Worm (Caenorhabditis elegans) whole organism, L2 larva: Measurements from ENCODE around the gene F13D11.3.

Source experiments
- C34F6.9 ChIP-seq: fragments of 150-350 bp; optimal IDR thresholded peaks from 2 replicates; lab custom pipeline; 2014; ENCODE audit warnings: missing biosample characterization, missing genetic modification characterization
- F13H6.1 ChIP-seq: sonication (generic microtip); optimal IDR thresholded peaks from 2 replicates; lab custom pipeline; 2016; ENCODE audit warnings: missing genetic modification characterization, missing compliant biosample characterization
- R02D3.7 ChIP-seq: fragments of 150-350 bp; optimal IDR thresholded peaks from 2 replicates; lab custom pipeline; 2014; ENCODE audit warnings: missing biosample characterization, missing genetic modification characterization
- Y55F3AM.14 ChIP-seq: fragments of 200-800 bp; sonication (Bioruptor generic); optimal IDR thresholded peaks from 2 replicates; lab custom pipeline; 2018; ENCODE audit warnings: mild to moderate bottlenecking, missing genetic modification characterization, missing compliant biosample characterization
- ZK546.5 ChIP-seq: sonication (generic microtip); optimal IDR thresholded peaks from 2 replicates; lab custom pipeline; 2017; ENCODE audit warnings: missing biosample characterization, missing genetic modification characterization
- alr-1 ChIP-seq: fragments of 150-350 bp; optimal IDR thresholded peaks from 2 replicates; lab custom pipeline; 2014; ENCODE audit warnings: missing biosample characterization, missing genetic modification characterization
- aly-2 ChIP-seq: fragments of 150-350 bp; optimal IDR thresholded peaks from 2 replicates; lab custom pipeline; 2014; ENCODE audit warnings: missing biosample characterization, missing genetic modification characterization
- ama-1 ChIP-seq: fragments of 150-350 bp; optimal IDR thresholded peaks from 2 replicates; lab custom pipeline; 2018; ENCODE audit warnings: inconsistent platforms
- blmp-1 ChIP-seq: sonication (generic microtip); optimal IDR thresholded peaks from 2 replicates; lab custom pipeline; 2017; ENCODE audit warnings: missing genetic modification characterization, mild to moderate bottlenecking, missing compliant biosample characterization, antibody characterized with exemption, moderate library complexity; ENCODE audit not compliant: insufficient read depth
- ceh-16 ChIP-seq: fragments of 150-350 bp; optimal IDR thresholded peaks from 2 replicates; lab custom pipeline; 2014; ENCODE audit warnings: missing biosample characterization, missing genetic modification characterization
- ceh-82 ChIP-seq: fragments of 150-350 bp; optimal IDR thresholded peaks from 2 replicates; lab custom pipeline; 2014; ENCODE audit warnings: missing biosample characterization, missing genetic modification characterization
- crh-2 ChIP-seq: sonication (generic microtip); optimal IDR thresholded peaks from 2 replicates; lab custom pipeline; 2017; ENCODE audit warnings: missing biosample characterization, missing genetic modification characterization
- dmd-4 ChIP-seq: sonication (generic microtip); optimal IDR thresholded peaks from 2 replicates; lab custom pipeline; 2017; ENCODE audit warnings: missing biosample characterization, missing genetic modification characterization
- egl-27 ChIP-seq: sonication (generic microtip); optimal IDR thresholded peaks from 3 replicates; lab custom pipeline; 2017; ENCODE audit warnings: missing biosample characterization, missing genetic modification reagents, missing genetic modification characterization
- elt-1 ChIP-seq: fragments of 150-350 bp; optimal IDR thresholded peaks from 2 replicates; lab custom pipeline; 2014; ENCODE audit warnings: missing biosample characterization, missing genetic modification characterization
- elt-3 ChIP-seq: sonication (generic microtip); optimal IDR thresholded peaks from 2 replicates; lab custom pipeline; 2017; ENCODE audit warnings: missing biosample characterization, missing genetic modification characterization
- fos-1 ChIP-seq: fragments of 150-350 bp; optimal IDR thresholded peaks from 2 replicates; lab custom pipeline; 2014; ENCODE audit warnings: missing biosample characterization, missing genetic modification characterization
- gmeb-1 ChIP-seq: fragments of 150-350 bp; optimal IDR thresholded peaks from 2 replicates; lab custom pipeline; 2014; ENCODE audit warnings: missing biosample characterization, missing genetic modification characterization
- lin-11 ChIP-seq: fragments of 150-350 bp; sonication (generic microtip); optimal IDR thresholded peaks from 2 replicates; lab custom pipeline; 2014; ENCODE audit warnings: missing biosample characterization, missing genetic modification characterization, inconsistent platforms, mixed read lengths
- lin-13 ChIP-seq: fragments of 150-350 bp; optimal IDR thresholded peaks from 2 replicates; lab custom pipeline; 2014; ENCODE audit warnings: missing biosample characterization, missing genetic modification reagents, missing genetic modification characterization
- lin-39 ChIP-seq: fragments of 150-350 bp; optimal IDR thresholded peaks from 2 replicates; lab custom pipeline; 2014; ENCODE audit warnings: missing biosample characterization, missing genetic modification reagents, missing genetic modification characterization
- lsy-2 ChIP-seq, 2 experiments: fragments of 150-350 bp in 1 of 2; sonication (generic microtip) in 1 of 2; optimal IDR thresholded peaks; 2 replicates each; lab custom pipeline; 2014 to 2017; ENCODE audit warnings: missing biosample characterization in 2 of 2, missing genetic modification characterization in 2 of 2
- mab-5 ChIP-seq: fragments of 150-350 bp; optimal IDR thresholded peaks from 2 replicates; lab custom pipeline; 2014; ENCODE audit warnings: missing biosample characterization, missing genetic modification characterization
- mbf-1 ChIP-seq: sonication (generic microtip); optimal IDR thresholded peaks from 2 replicates; lab custom pipeline; 2017; ENCODE audit warnings: missing biosample characterization, missing genetic modification characterization
- mdl-1 ChIP-seq, 2 experiments: fragments of 150-350 bp in 1 of 2; sonication (generic microtip) in 1 of 2; optimal IDR thresholded peaks; 2 replicates each; lab custom pipeline; 2017; ENCODE audit warnings: missing biosample characterization in 2 of 2, missing genetic modification characterization in 2 of 2
- nhr-10 ChIP-seq: sonication (generic microtip); optimal IDR thresholded peaks from 2 replicates; lab custom pipeline; 2017; ENCODE audit warnings: missing biosample characterization, missing genetic modification characterization
- nhr-11 ChIP-seq: fragments of 150-350 bp; optimal IDR thresholded peaks from 2 replicates; lab custom pipeline; 2014; ENCODE audit warnings: missing biosample characterization, missing genetic modification characterization
- nhr-12 ChIP-seq: fragments of 150-350 bp; optimal IDR thresholded peaks from 2 replicates; lab custom pipeline; 2014; ENCODE audit warnings: missing biosample characterization, missing genetic modification characterization
- nhr-129 ChIP-seq: fragments of 150-350 bp; optimal IDR thresholded peaks from 2 replicates; lab custom pipeline; 2014; ENCODE audit warnings: missing biosample characterization, missing genetic modification characterization
- nhr-21 ChIP-seq: fragments of 150-350 bp; optimal IDR thresholded peaks from 2 replicates; lab custom pipeline; 2014; ENCODE audit warnings: missing biosample characterization, missing genetic modification characterization
- nhr-23 ChIP-seq: fragments of 150-350 bp; optimal IDR thresholded peaks from 2 replicates; lab custom pipeline; 2014; ENCODE audit warnings: missing biosample characterization, missing genetic modification reagents, missing genetic modification characterization
- nhr-237 ChIP-seq: fragments of 150-350 bp; optimal IDR thresholded peaks from 2 replicates; lab custom pipeline; 2014; ENCODE audit warnings: missing biosample characterization, missing genetic modification characterization
- nhr-25 ChIP-seq: fragments of 150-350 bp; sonication (generic microtip); optimal IDR thresholded peaks from 3 replicates; lab custom pipeline; 2014; ENCODE audit warnings: missing biosample characterization, missing genetic modification characterization
- nhr-6 ChIP-seq: fragments of 150-350 bp; optimal IDR thresholded peaks from 2 replicates; lab custom pipeline; 2014; ENCODE audit warnings: missing biosample characterization, missing genetic modification characterization
- nhr-77 ChIP-seq: fragments of 150-350 bp; optimal IDR thresholded peaks from 2 replicates; lab custom pipeline; 2014; ENCODE audit warnings: missing biosample characterization, missing genetic modification characterization
- peb-1 ChIP-seq: fragments of 150-350 bp; optimal IDR thresholded peaks from 2 replicates; lab custom pipeline; 2014; ENCODE audit warnings: missing biosample characterization, missing genetic modification characterization
- sem-4 ChIP-seq: fragments of 150-350 bp; optimal IDR thresholded peaks from 2 replicates; lab custom pipeline; 2014; ENCODE audit warnings: missing biosample characterization, missing genetic modification reagents, missing genetic modification characterization
- skn-1 ChIP-seq: sonication (generic microtip); optimal IDR thresholded peaks from 2 replicates; lab custom pipeline; 2017; ENCODE audit warnings: missing biosample characterization, missing genetic modification characterization
- sma-3 ChIP-seq: sonication (generic microtip); optimal IDR thresholded peaks from 2 replicates; lab custom pipeline; 2016; ENCODE audit warnings: missing genetic modification reagents, missing genetic modification characterization, missing compliant biosample characterization
- sma-9 ChIP-seq, 2 experiments: fragments of 150-350 bp in 1 of 2; sonication (generic microtip) in 1 of 2; optimal IDR thresholded peaks; 2 replicates each; lab custom pipeline; 2014 to 2016; ENCODE audit warnings: missing genetic modification characterization in 2 of 2, mild to moderate bottlenecking in 1 of 2, missing biosample characterization in 1 of 2, missing compliant biosample characterization in 1 of 2, missing genetic modification reagents in 1 of 2, moderate library complexity in 1 of 2
- snpc-4 ChIP-seq: fragments of 150-350 bp; optimal IDR thresholded peaks from 2 replicates; lab custom pipeline; 2014; ENCODE audit warnings: missing biosample characterization, missing genetic modification characterization
- unc-39 ChIP-seq: fragments of 150-350 bp; optimal IDR thresholded peaks from 2 replicates; lab custom pipeline; 2014; ENCODE audit warnings: missing biosample characterization, missing genetic modification characterization
- unc-55 ChIP-seq: fragments of 150-350 bp; sonication (generic microtip); optimal IDR thresholded peaks from 3 replicates; lab custom pipeline; 2014; ENCODE audit warnings: missing biosample characterization, missing genetic modification reagents, missing genetic modification characterization
- unc-62 ChIP-seq: fragments of 150-350 bp; optimal IDR thresholded peaks from 2 replicates; lab custom pipeline; 2014; ENCODE audit warnings: missing biosample characterization, missing genetic modification reagents, missing genetic modification characterization
- zag-1 ChIP-seq: fragments of 150-350 bp; optimal IDR thresholded peaks from 2 replicates; lab custom pipeline; 2014; ENCODE audit warnings: missing biosample characterization, missing genetic modification characterization
- ztf-1 ChIP-seq: fragments of 200-800 bp; sonication (Bioruptor generic); conservative IDR thresholded peaks from 2 replicates; pipeline ENCODE4 v1.3.6; 2022; ENCODE audit warnings: missing genetic modification characterization, missing compliant biosample characterization
- ztf-11 ChIP-seq: sonication (generic microtip); optimal IDR thresholded peaks from 2 replicates; lab custom pipeline; 2017; ENCODE audit warnings: missing biosample characterization, missing genetic modification characterization
- ztf-4 ChIP-seq: fragments of 150-350 bp; optimal IDR thresholded peaks from 2 replicates; lab custom pipeline; 2014; ENCODE audit warnings: missing biosample characterization, missing genetic modification characterization

F13D11.3 gene

ce11 chrX:5775804-5776252 is 29.9 kb downstream of the F13D11.3 start:
- no peak for TF ChIP-seq blmp-1 (tag; lab: Kevin White, UChicago)
- TF ChIP-seq dmd-4 (tag; lab: Kevin White, UChicago) = no peak
- no peak for TF ChIP-seq nhr-10 (tag; lab: Kevin White, UChicago)
- no peak for TF ChIP-seq nhr-237 (tag; lab: Kevin White, UChicago)
- no peak for TF ChIP-seq nhr-23 (tag; lab: Kevin White, UChicago)
- no peak for TF ChIP-seq nhr-77 (tag; lab: Kevin White, UChicago)
- TF ChIP-seq aly-2 = no peak
- peak; percentile 26 for TF ChIP-seq egl-27 (tag; lab: Kevin White, UChicago)
- peak; percentile 71 for TF ChIP-seq unc-55 (GFP tag; lab: Kevin White, UChicago)
- no peak for TF ChIP-seq peb-1 (tag; lab: Kevin White, UChicago)
- peak; percentile 2 for TF ChIP-seq zag-1 (tag; lab: Kevin White, UChicago)
- no peak for TF ChIP-seq ztf-1 (GFP tag; lab: Robert Waterston, UW)
- peak in 1 of 2 experiments; percentile 24 for TF ChIP-seq mdl-1 (tag; optimal IDR thresholded peaks at IDR 0.05; lab: Kevin White, UChicago)
- no peak for TF ChIP-seq nhr-12 (tag; lab: Kevin White, UChicago)
- TF ChIP-seq unc-62 = no peak
- TF ChIP-seq sma-9 (GFP tag; optimal IDR thresholded peaks at IDR 0.05; lab: Kevin White, UChicago) = peak; percentile 68
- TF ChIP-seq sma-9 (tag; optimal IDR thresholded peaks at IDR 0.05; lab: Kevin White, UChicago) = no peak
- peak; percentile 6 to 76 for TF ChIP-seq lsy-2 (tag; optimal IDR thresholded peaks at IDR 0.05; lab: Kevin White, UChicago)
- no peak for TF ChIP-seq Y55F3AM.14
- TF ChIP-seq unc-39 (tag; lab: Kevin White, UChicago) = no peak
- no peak for TF ChIP-seq ztf-4 (tag; lab: Kevin White, UChicago)
- TF ChIP-seq sma-3 (GFP tag; lab: Kevin White, UChicago) = peak; percentile 35
- TF ChIP-seq nhr-25 (tag; lab: Kevin White, UChicago) = peak; percentile 18
- TF ChIP-seq ceh-16 (tag; lab: Kevin White, UChicago) = no peak
- TF ChIP-seq nhr-21 (tag; lab: Kevin White, UChicago) = peak; percentile 40
- TF ChIP-seq C34F6.9 (tag; lab: Kevin White, UChicago) = peak; percentile 51
- TF ChIP-seq ztf-11 (tag; lab: Kevin White, UChicago) = no peak
- TF ChIP-seq nhr-6 (tag; lab: Kevin White, UChicago) = peak; percentile 9
- no peak for TF ChIP-seq nhr-11 (tag; lab: Kevin White, UChicago)
- TF ChIP-seq R02D3.7 (tag; lab: Kevin White, UChicago) = no peak
- peak; percentile 62 for TF ChIP-seq F13H6.1 (tag; lab: Kevin White, UChicago)
- TF ChIP-seq fos-1 (tag; lab: Kevin White, UChicago) = peak; percentile 11
- TF ChIP-seq mbf-1 (tag; lab: Kevin White, UChicago) = no peak
- peak; percentile 61 for TF ChIP-seq lin-13 (GFP tag; lab: Kevin White, UChicago)
- TF ChIP-seq elt-3 (tag; lab: Kevin White, UChicago) = no peak
- no peak for TF ChIP-seq skn-1 (tag; lab: Kevin White, UChicago)
- TF ChIP-seq ceh-82 = no peak
- TF ChIP-seq alr-1 (tag; lab: Kevin White, UChicago) = no peak
- peak; percentile 81 for TF ChIP-seq nhr-129 (tag; lab: Kevin White, UChicago)
- TF ChIP-seq sem-4 (tag; lab: Kevin White, UChicago) = peak; percentile 37
- TF ChIP-seq lin-11 (tag; lab: Kevin White, UChicago) = peak; percentile 25
- TF ChIP-seq gmeb-1 (tag; lab: Kevin White, UChicago) = peak; percentile 25
- peak; percentile 50 for TF ChIP-seq crh-2 (tag; lab: Kevin White, UChicago)
- no peak for TF ChIP-seq ZK546.5 (tag; lab: Kevin White, UChicago)
- no peak for TF ChIP-seq elt-1 (tag; lab: Kevin White, UChicago)
- TF ChIP-seq mab-5 (tag; lab: Kevin White, UChicago) = peak; percentile 28
- TF ChIP-seq ama-1 (lab: Kevin White, UChicago) = no peak
- TF ChIP-seq snpc-4 (tag; lab: Kevin White, UChicago) = no peak
- TF ChIP-seq lin-39 (tag; lab: Kevin White, UChicago) = no peak
